Worm (Caenorhabditis elegans) whole organism, late embryonic: ENCODE results near the gene F32D8.5.

Experiments used
- C38D4.7 ChIP-seq: fragments of 200-800 bp; sonication (Bioruptor generic); optimal IDR thresholded peaks from 2 replicates; lab custom pipeline; 2018; ENCODE audit warnings: mild to moderate bottlenecking, missing genetic modification characterization, moderate library complexity, missing compliant biosample characterization
- F13H6.1 ChIP-seq: sonication (generic microtip); optimal IDR thresholded peaks from 2 replicates; lab custom pipeline; 2016; ENCODE audit warnings: missing genetic modification characterization, missing compliant biosample characterization
- K09A11.1 ChIP-seq: sonication (generic microtip); optimal IDR thresholded peaks from 2 replicates; lab custom pipeline; 2017; ENCODE audit warnings: antibody characterized with exemption, mild to moderate bottlenecking, missing genetic modification characterization, missing compliant biosample characterization; ENCODE audit not compliant: insufficient read depth
- T23F11.4 ChIP-seq: fragments of 200-800 bp; sonication (Bioruptor generic); optimal IDR thresholded peaks from 2 replicates; lab custom pipeline; 2018; ENCODE audit warnings: mild to moderate bottlenecking, missing genetic modification characterization, missing compliant biosample characterization
- Y22D7AL.16 ChIP-seq: sonication (generic microtip); optimal IDR thresholded peaks from 2 replicates; lab custom pipeline; 2016; ENCODE audit warnings: missing genetic modification characterization, missing compliant biosample characterization
- ahr-1 ChIP-seq: sonication (generic microtip); optimal IDR thresholded peaks from 2 replicates; lab custom pipeline; 2016; ENCODE audit warnings: missing genetic modification characterization, missing compliant biosample characterization
- ceh-19 ChIP-seq: fragments of 200-800 bp; sonication (Bioruptor generic); optimal IDR thresholded peaks from 2 replicates; lab custom pipeline; 2018; ENCODE audit warnings: mild to moderate bottlenecking, missing genetic modification characterization, missing compliant biosample characterization
- ceh-2 ChIP-seq: sonication (generic microtip); optimal IDR thresholded peaks from 2 replicates; lab custom pipeline; 2016; ENCODE audit warnings: missing genotype, missing genetic modification characterization, missing compliant biosample characterization
- ceh-24 ChIP-seq: sonication (generic microtip); optimal IDR thresholded peaks from 2 replicates; lab custom pipeline; 2016; ENCODE audit warnings: mild to moderate bottlenecking, missing genetic modification characterization, missing compliant biosample characterization
- ceh-31 ChIP-seq: sonication (generic microtip); optimal IDR thresholded peaks from 2 replicates; lab custom pipeline; 2016; ENCODE audit warnings: missing genetic modification characterization, missing compliant biosample characterization
- ceh-34 ChIP-seq: sonication (generic microtip); optimal IDR thresholded peaks from 2 replicates; lab custom pipeline; 2016; ENCODE audit warnings: mild to moderate bottlenecking, missing genetic modification characterization, missing compliant biosample characterization
- ceh-45 ChIP-seq: fragments of 200-800 bp; sonication (Bioruptor generic); IDR thresholded peaks from 2 replicates; pipeline ENCODE4 v1.3.6; 2022; ENCODE audit warnings: missing genetic modification reagents, missing genetic modification characterization, missing compliant biosample characterization
- ceh-48 ChIP-seq: sonication (generic microtip); optimal IDR thresholded peaks from 2 replicates; lab custom pipeline; 2016; ENCODE audit warnings: missing genetic modification characterization, inconsistent platforms, missing compliant biosample characterization
- ceh-6 ChIP-seq: fragments of 200-800 bp; sonication (Bioruptor generic); optimal IDR thresholded peaks from 2 replicates; lab custom pipeline; 2018; ENCODE audit warnings: mild to moderate bottlenecking, missing genetic modification characterization, missing compliant biosample characterization
- ceh-9 ChIP-seq: sonication (generic microtip); optimal IDR thresholded peaks from 2 replicates; lab custom pipeline; 2016; ENCODE audit warnings: mild to moderate bottlenecking, missing genetic modification characterization, inconsistent platforms, missing compliant biosample characterization
- dve-1 ChIP-seq: sonication (generic microtip); optimal IDR thresholded peaks from 2 replicates; lab custom pipeline; 2017; ENCODE audit warnings: antibody characterized with exemption, mild to moderate bottlenecking, missing genetic modification characterization, missing compliant biosample characterization
- elt-2 ChIP-seq: sonication (generic microtip); optimal IDR thresholded peaks from 2 replicates; lab custom pipeline; 2016; ENCODE audit warnings: missing genetic modification reagents, missing genetic modification characterization, missing compliant biosample characterization
- fkh-10 ChIP-seq: fragments of 150-350 bp; optimal IDR thresholded peaks from 2 replicates; lab custom pipeline; 2014; ENCODE audit warnings: missing biosample characterization, missing genetic modification reagents, missing genetic modification characterization
- fkh-6 ChIP-seq: sonication (generic microtip); optimal IDR thresholded peaks from 2 replicates; lab custom pipeline; 2016; ENCODE audit warnings: missing genetic modification characterization, missing compliant biosample characterization
- hlh-30 ChIP-seq: sonication (generic microtip); optimal IDR thresholded peaks from 2 replicates; lab custom pipeline; 2017; ENCODE audit warnings: antibody characterized with exemption, missing genetic modification characterization, missing compliant biosample characterization; ENCODE audit not compliant: insufficient read depth
- lim-6 ChIP-seq: sonication (generic microtip); optimal IDR thresholded peaks from 2 replicates; lab custom pipeline; 2016; ENCODE audit warnings: missing genetic modification characterization, missing compliant biosample characterization
- lin-11 ChIP-seq: fragments of 200-800 bp; sonication (Bioruptor generic); optimal IDR thresholded peaks from 2 replicates; lab custom pipeline; 2018; ENCODE audit warnings: mild to moderate bottlenecking, missing genetic modification characterization, missing compliant biosample characterization
- madf-2 ChIP-seq: sonication (generic microtip); optimal IDR thresholded peaks from 2 replicates; lab custom pipeline; 2017; ENCODE audit warnings: missing genetic modification characterization, missing compliant biosample characterization
- nfya-1 ChIP-seq: sonication (generic microtip); optimal IDR thresholded peaks from 2 replicates; lab custom pipeline; 2017; ENCODE audit warnings: missing genetic modification characterization, mild to moderate bottlenecking, missing compliant biosample characterization, antibody characterized with exemption, moderate library complexity
- nhr-11 ChIP-seq: fragments of 150-350 bp; optimal IDR thresholded peaks from 2 replicates; lab custom pipeline; 2014; ENCODE audit warnings: missing biosample characterization, missing genetic modification characterization
- nhr-232 ChIP-seq: sonication (generic microtip); optimal IDR thresholded peaks from 2 replicates; lab custom pipeline; 2016; ENCODE audit warnings: missing genetic modification characterization, missing compliant biosample characterization
- npax-4 ChIP-seq: sonication (generic microtip); optimal IDR thresholded peaks from 2 replicates; lab custom pipeline; 2016; ENCODE audit warnings: missing genetic modification characterization, missing compliant biosample characterization
- pat-9 ChIP-seq: fragments of 200-800 bp; sonication (Bioruptor generic); optimal IDR thresholded peaks from 2 replicates; lab custom pipeline; 2018; ENCODE audit warnings: mild to moderate bottlenecking, missing genetic modification characterization, moderate library complexity, missing compliant biosample characterization
- sox-2 ChIP-seq: fragments of 200-800 bp; sonication (Bioruptor generic); IDR thresholded peaks from 2 replicates; pipeline ENCODE4 v1.3.6; 2022; ENCODE audit warnings: missing genetic modification reagents, missing genetic modification characterization, missing compliant biosample characterization
- sox-4 ChIP-seq: sonication (generic microtip); optimal IDR thresholded peaks from 2 replicates; lab custom pipeline; 2017; ENCODE audit warnings: mild to moderate bottlenecking, missing genetic modification characterization, inconsistent platforms, missing compliant biosample characterization
- syd-9 ChIP-seq: sonication (generic microtip); optimal IDR thresholded peaks from 2 replicates; lab custom pipeline; 2016; ENCODE audit warnings: mild to moderate bottlenecking, missing genetic modification characterization, moderate library complexity, missing compliant biosample characterization
- tbx-2 ChIP-seq: sonication (generic microtip); optimal IDR thresholded peaks from 2 replicates; lab custom pipeline; 2016; ENCODE audit warnings: missing genetic modification characterization, missing compliant biosample characterization
- tbx-7 ChIP-seq: sonication (generic microtip); optimal IDR thresholded peaks from 2 replicates; lab custom pipeline; 2016; ENCODE audit warnings: missing genotype, missing genetic modification characterization, missing compliant biosample characterization
- ttx-3 ChIP-seq: sonication (generic microtip); optimal IDR thresholded peaks from 2 replicates; lab custom pipeline; 2016; ENCODE audit warnings: missing genetic modification reagents, missing genetic modification characterization, missing compliant biosample characterization
- unc-42 ChIP-seq: sonication (generic microtip); optimal IDR thresholded peaks from 2 replicates; lab custom pipeline; 2016; ENCODE audit warnings: missing genotype, missing genetic modification characterization, missing compliant biosample characterization
- unc-55 ChIP-seq: sonication (generic microtip); optimal IDR thresholded peaks from 2 replicates; lab custom pipeline; 2017; ENCODE audit warnings: missing biosample characterization, missing genetic modification reagents, missing genetic modification characterization
- unc-86 ChIP-seq: sonication (generic microtip); optimal IDR thresholded peaks from 2 replicates; lab custom pipeline; 2016; ENCODE audit warnings: missing genetic modification characterization, missing compliant biosample characterization
- zip-5 ChIP-seq: sonication (generic microtip); optimal IDR thresholded peaks from 2 replicates; lab custom pipeline; 2016; ENCODE audit warnings: missing genetic modification characterization, missing compliant biosample characterization
- ztf-16 ChIP-seq: sonication (generic microtip); optimal IDR thresholded peaks from 2 replicates; lab custom pipeline; 2017; ENCODE audit warnings: missing genetic modification characterization, missing compliant biosample characterization

F32D8.5 gene

DNA sequence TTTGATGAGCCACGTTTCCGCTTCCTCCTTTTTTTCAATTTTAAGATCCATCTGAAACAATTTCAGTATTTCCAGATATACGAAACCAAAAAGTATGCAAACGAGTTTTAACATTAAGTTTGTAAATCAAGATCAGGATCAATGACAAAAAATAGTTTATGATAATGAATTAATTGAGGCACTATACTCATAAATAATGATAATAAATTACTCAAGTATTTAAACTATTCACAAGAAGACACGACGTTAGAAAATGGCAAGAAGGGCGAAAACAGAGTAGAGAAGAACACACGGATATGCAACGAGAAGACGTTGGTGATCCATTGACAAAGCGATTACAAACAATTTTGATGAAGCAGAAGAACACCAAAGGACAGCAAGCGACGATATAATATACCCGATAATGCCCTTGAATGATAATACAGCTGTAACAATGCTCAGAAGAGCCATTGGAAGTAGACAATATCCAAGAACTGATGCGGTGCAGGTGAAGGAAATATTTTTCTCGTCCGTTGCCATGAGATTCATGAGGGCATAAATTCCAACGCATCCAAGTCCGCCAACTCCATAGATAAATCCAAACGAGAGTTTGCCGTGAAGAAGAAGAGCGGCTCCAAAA is 981 bp upstream of the F32D8.5 start, which contains the start of gene F32D8.4:
TSS of gene F32D8.4 (minus strand) at position 51 of the 619 bp plus-strand sequence.
- TF ChIP-seq ceh-6 (no peak), ceh-9 (tag; lab: Kevin White, UChicago) (no peak), unc-55 (no peak), npax-4 (no peak), ceh-45 (GFP tag; lab: Robert Waterston, UW) (no peak), ceh-48 (tag; lab: Kevin White, UChicago) (no peak), fkh-10 (no peak), nhr-232 (no peak), ceh-19 (no peak), ceh-31 (tag; lab: Kevin White, UChicago) (no peak), hlh-30 (tag; lab: Kevin White, UChicago) (no peak), ceh-2 (tag; lab: Kevin White, UChicago) (no peak), K09A11.1 (tag; lab: Kevin White, UChicago) (no peak), sox-4 (no peak), tbx-2 (tag; lab: Kevin White, UChicago) (no peak), unc-86 (tag; lab: Kevin White, UChicago) (no peak), fkh-6 (tag; lab: Kevin White, UChicago) (no peak), ahr-1 (no peak)

DNA sequence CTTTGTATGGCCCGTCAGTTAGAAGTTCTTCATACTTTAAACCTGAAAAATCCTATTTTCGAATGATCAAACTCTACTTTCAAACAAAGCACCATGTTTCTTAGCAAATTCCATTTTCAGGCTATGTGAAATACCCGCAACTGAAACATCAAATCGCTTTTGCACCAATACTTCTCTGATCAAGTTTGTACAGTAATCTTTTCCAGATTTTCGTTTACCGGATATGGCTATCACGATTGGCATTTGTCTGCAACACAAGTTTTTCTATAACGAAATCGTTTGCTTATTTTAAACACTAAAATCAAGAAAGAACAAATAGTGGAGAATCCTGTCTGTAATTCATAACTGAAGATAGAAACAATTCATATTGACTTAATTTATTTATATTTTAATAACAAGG is 1.7 kb downstream of the F32D8.5 start, which contains the start of gene F32D8.13:
TSS of gene F32D8.13 (minus strand) at position 249 of the 400 bp plus-strand sequence.
- TF ChIP-seq hlh-30 (tag; lab: Kevin White, UChicago) (no peak), nhr-232 (no peak), ztf-16 (tag; lab: Kevin White, UChicago) (no peak), unc-42 (tag; lab: Kevin White, UChicago) (no peak), ceh-34 (tag; lab: Kevin White, UChicago) (no peak), C38D4.7 (GFP tag; lab: Kevin White, UChicago) (no peak), ceh-24 (tag; lab: Kevin White, UChicago) (no peak), fkh-10 (no peak), sox-4 (no peak), elt-2 (tag; lab: Kevin White, UChicago) (no peak), zip-5 (tag; lab: Kevin White, UChicago) (no peak), ceh-2 (tag; lab: Kevin White, UChicago) (no peak), pat-9 (tag; lab: Kevin White, UChicago) (no peak), npax-4 (no peak), nhr-11 (no peak), sox-2 (GFP tag; lab: Robert Waterston, UW) (no peak), ttx-3 (tag; lab: Kevin White, UChicago) (no peak), tbx-7 (no peak), madf-2 (tag; lab: Kevin White, UChicago) (no peak), ceh-19 (no peak)

DNA sequence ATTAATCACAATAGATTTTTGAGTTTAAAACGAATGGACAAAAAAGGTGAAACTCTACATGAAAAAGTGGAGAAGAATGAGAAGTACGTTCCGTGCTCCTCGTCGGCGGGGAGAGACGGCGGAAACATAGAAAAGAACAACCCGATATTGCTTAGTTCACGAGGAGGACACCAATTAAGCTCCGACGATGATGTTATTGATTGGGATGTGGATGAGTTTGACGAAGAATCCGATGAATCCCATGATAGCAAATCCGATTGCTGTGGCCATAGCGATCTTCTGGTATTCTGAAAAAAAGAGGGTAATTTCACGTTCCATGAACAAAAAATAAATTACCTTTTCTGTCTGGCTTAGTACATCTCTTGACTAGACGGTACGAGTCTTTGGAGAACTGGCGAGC is 2.1 kb downstream of the F32D8.5 start:
- no peak for TF ChIP-seq pat-9 (tag; lab: Kevin White, UChicago)
- no peak for TF ChIP-seq elt-2 (tag; lab: Kevin White, UChicago)
- TF ChIP-seq T23F11.4 (GFP tag; lab: Kevin White, UChicago): no peak
- no peak for TF ChIP-seq nhr-232
- no peak for TF ChIP-seq lin-11 (tag; lab: Kevin White, UChicago)
- TF ChIP-seq nfya-1 (tag; lab: Kevin White, UChicago): no peak
- no peak for TF ChIP-seq dve-1
- no peak for TF ChIP-seq F13H6.1 (tag; lab: Kevin White, UChicago)
- TF ChIP-seq syd-9 (tag; lab: Kevin White, UChicago): no peak
- TF ChIP-seq Y22D7AL.16 (tag; lab: Kevin White, UChicago): no peak
- TF ChIP-seq lim-6 (tag; lab: Kevin White, UChicago): no peak
- no peak for TF ChIP-seq ztf-16 (tag; lab: Kevin White, UChicago)
- TF ChIP-seq tbx-7: no peak
